Worm (Caenorhabditis elegans) whole organism, early embryonic: Measurements from ENCODE around the gene F49C12.6.

ENCODE experiments used
- ama-1 ChIP-seq: fragments of 150-350 bp; optimal IDR thresholded peaks from 2 replicates; lab custom pipeline; 2014
- ceh-13 ChIP-seq: fragments of 200-800 bp; sonication (Bioruptor generic); optimal IDR thresholded peaks from 2 replicates; lab custom pipeline; 2018; ENCODE audit warnings: mild to moderate bottlenecking, missing genetic modification characterization, missing compliant biosample characterization
- ets-7 ChIP-seq: sonication (generic microtip); optimal IDR thresholded peaks from 2 replicates; lab custom pipeline; 2016; ENCODE audit warnings: missing genotype, missing genetic modification characterization, missing compliant biosample characterization

DNA sequence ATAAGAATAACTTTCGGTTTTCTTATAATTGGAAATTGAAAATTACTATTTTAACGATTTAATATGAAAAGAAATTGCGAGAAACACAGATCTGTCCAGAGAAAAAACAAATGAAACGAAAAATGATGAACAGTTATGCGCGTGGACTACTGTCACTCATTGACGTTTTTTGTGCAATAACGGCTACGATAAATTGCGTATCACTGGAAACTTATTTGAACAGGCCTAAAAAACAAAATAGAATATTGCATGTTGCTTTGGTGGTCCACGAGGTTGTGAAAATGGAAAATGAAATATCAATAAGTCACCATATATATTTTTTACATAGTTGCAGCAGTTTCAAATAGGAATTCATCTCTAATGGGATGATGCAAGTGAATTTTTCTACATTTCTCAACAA is 44.4 kb downstream of the F49C12.6 start:
- TF ChIP-seq ets-7 (tag; lab: Kevin White, UChicago) = no peak
- TF ChIP-seq ama-1 = no peak
- TF ChIP-seq ceh-13 = no peak
